Fruit fly (Drosophila melanogaster): ENCODE data around the gene CG14515.

DNA sequence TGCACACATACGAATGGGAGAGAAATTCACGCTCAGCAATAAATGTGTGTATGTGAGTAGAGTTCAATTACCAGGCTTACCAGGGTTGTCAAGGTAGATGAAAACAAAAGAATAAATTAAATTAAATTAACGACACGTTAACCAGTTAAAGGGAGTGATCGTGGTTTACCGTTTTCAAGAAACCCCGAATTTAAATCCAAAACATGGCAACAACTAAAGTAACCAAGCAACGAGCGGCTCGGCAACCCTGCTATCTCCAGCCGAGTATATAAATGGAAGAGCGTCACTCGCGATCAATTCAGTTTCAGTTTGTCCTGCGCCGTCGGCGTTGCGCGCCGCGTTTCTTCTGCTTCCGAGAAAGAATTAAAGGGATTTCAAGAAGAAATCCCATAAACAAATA is 16.9 kb downstream of the CG14515 start:
- TF ChIP-seq CTCF (optimal IDR thresholded peaks at IDR 0.05) (no peak), CG8478 (optimal IDR thresholded peaks at IDR 0.05) (peak; percentile 34)
